Fruit fly (Drosophila melanogaster) Kc167 (cell line): ENCODE measurements around the gene CG7409.

Experiments
- Sin3A ChIP-seq: fragments of >200 bp; optimal IDR thresholded peaks from 2 replicates; lab custom pipeline; 2018; ENCODE audit warnings: missing external identifiers
- h ChIP-seq: fragments of >200 bp; optimal IDR thresholded peaks from 3 replicates; lab custom pipeline; 2018; ENCODE audit warnings: missing external identifiers
- insv ChIP-seq: fragments of >200 bp; optimal IDR thresholded peaks from 3 replicates; lab custom pipeline; 2018; ENCODE audit warnings: missing external identifiers
- psq ChIP-seq: fragments of >200 bp; optimal IDR thresholded peaks from 2 replicates; lab custom pipeline; 2017; ENCODE audit warnings: missing external identifiers

DNA sequence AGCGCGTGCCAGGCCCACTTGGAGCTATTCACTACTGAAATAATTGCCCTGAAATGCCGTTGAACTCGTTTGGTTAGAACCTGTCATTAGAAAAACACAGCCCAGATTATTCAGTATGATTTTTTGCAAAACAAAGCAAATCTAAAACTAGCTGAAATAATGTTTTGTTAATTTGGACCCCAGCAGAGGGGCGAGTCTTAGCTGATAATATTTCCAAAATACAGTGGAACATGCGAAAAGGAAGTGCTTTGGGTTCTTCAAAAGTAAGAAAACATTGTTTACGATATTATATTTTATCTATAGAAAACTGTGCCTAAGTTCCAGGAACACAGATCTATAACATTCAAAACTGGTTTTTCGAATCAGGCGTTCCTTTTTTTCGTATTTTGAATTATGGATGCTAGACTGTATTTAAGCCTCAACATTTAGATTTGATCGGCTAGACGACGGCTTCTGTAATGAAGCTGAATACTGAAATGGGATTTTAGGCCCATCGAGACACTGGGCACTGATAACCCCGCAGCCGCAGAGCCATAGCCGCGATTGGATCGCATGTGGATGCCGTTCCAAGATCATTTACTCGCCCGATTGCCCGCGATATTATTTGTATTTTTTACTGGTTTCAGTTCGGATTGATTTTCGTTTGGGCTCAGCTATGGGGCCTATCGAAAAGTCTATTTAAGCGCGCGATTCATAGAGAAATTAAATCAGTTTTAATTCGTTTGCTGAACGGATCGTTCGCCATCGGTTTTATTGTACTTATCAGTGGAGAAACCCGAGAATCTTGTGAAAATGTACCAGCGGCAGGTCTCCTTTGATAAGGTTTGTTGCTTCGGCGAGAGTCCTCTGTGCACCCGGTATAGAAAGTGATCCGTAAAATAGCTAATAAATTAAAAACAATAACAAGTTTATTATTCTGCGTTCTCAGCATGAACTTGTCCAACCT, 5.9 kb downstream of the CG7409 start, which contains the start of gene Hn:
- no peak for TF ChIP-seq h
- no peak for TF ChIP-seq insv (lab: Kevin White, UChicago)
- TF ChIP-seq Sin3A (lab: Kevin White, UChicago) = no peak
- no peak for TF ChIP-seq psq (lab: Kevin White, UChicago)
